Fruit fly (Drosophila melanogaster) whole organism: ENCODE data around the gene hb.

ENCODE experiments used
- CG8478 ChIP-seq: fragments of >200 bp; optimal IDR thresholded peaks from 2 replicates; lab custom pipeline; 2018; ENCODE audit warnings: inconsistent platforms
- pan ChIP-seq: fragments of >200 bp; optimal IDR thresholded peaks from 2 replicates; lab custom pipeline; 2017

dm6 chr3R:8659907-8660660, 37.5 kb downstream of the hb start:
- TF ChIP-seq CG8478 (lab: Kevin White, UChicago) (no peak), pan (lab: Kevin White, UChicago) (peak; percentile 51)
